Fruit fly (Drosophila melanogaster): Measurements from ENCODE around the gene CheA84a.
A peak's percentile ranks its signal among the peaks of the same experiment; 100 is the strongest.

Gene CheA84a

DNA sequence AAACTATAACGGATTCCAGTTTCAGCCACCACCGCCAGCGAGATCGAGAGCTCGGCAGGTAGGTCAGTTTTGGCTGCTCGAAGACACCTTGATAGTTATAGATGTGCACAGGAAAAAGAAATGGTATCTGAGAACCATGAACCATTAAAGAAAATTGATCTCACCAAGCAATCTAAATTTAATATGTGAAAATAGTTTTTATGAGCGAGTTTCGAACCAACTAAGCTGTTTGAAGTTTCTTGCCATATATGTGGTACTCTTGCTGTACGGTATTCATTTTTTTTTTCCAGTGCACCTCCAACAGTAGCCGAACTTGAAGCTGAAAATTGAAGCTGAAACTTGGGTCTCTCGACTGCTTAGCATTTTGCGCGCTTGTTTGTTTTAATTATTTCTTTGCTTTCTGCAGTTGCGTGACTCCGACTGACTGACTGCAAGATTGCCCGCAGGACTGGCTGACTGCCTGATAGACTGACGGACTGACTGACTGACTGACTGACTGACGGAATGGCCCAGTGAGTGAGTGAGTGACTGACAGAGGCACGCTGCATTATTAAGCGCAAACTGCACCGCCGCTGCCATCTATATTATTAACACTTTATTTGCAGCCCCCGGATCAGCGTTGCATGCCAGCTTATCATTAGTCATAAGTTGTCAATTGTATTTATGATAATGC is 33.0 kb downstream of the CheA84a start (continued):
- TF ChIP-seq stwl (tag; optimal IDR thresholded peaks at IDR 0.05) (no peak), NK7.1 (GFP tag; optimal IDR thresholded peaks at IDR 0.05) (no peak), dati (GFP tag; IDR thresholded peaks at IDR 0.05) (no peak), Dad (GFP tag; optimal IDR thresholded peaks at IDR 0.05) (no peak), CG10147 (GFP tag; optimal IDR thresholded peaks at IDR 0.05) (no peak), CG7271 (tag; optimal IDR thresholded peaks at IDR 0.05) (no peak), CG16779 (GFP tag; IDR thresholded peaks at IDR 0.05) (no peak), ap (GFP tag; IDR thresholded peaks at IDR 0.05) (no peak), CG9727 (GFP tag; optimal IDR thresholded peaks at IDR 0.05) (peak; percentile 59), slbo (GFP tag; IDR thresholded peaks at IDR 0.05) (peak; percentile 32; the same call in 1 of the 2 replicates), toy (GFP tag; IDR thresholded peaks at IDR 0.05) (no peak), ind (GFP tag; optimal IDR thresholded peaks at IDR 0.05) (peak; percentile 24), Doc2 (GFP tag; IDR thresholded peaks at IDR 0.05) (no peak), CG18764 (GFP tag; optimal IDR thresholded peaks at IDR 0.05) (no peak), TFAM (GFP tag; optimal IDR thresholded peaks at IDR 0.05) (no peak), CG4617 (GFP tag; optimal IDR thresholded peaks at IDR 0.05; ENCODE audit: borderline replicate concordance) (no peak), CG42726 (GFP tag; IDR thresholded peaks at IDR 0.05; ENCODE audit: partially characterized antibody) (no peak), sima (GFP tag; optimal IDR thresholded peaks at IDR 0.05) (no peak), salm (tag; optimal IDR thresholded peaks at IDR 0.05) (peak; percentile 36), CG15601 (tag; optimal IDR thresholded peaks at IDR 0.05) (no peak), Lpt (GFP tag; optimal IDR thresholded peaks at IDR 0.05) (no peak), CG34224 (GFP tag; IDR thresholded peaks at IDR 0.05; ENCODE audit: partially characterized antibody) (no peak), Pdp1 (GFP tag; optimal IDR thresholded peaks at IDR 0.05) (peak in 1 of 2 experiments; percentile 38), MBD-R2 (GFP tag; IDR thresholded peaks at IDR 0.05) (no peak), CG15011 (GFP tag; optimal IDR thresholded peaks at IDR 0.05) (no peak), CG8089 (GFP tag; optimal IDR thresholded peaks at IDR 0.05) (peak; percentile 35), eyg (GFP tag; optimal IDR thresholded peaks at IDR 0.05) (no peak), Spps (tag; optimal IDR thresholded peaks at IDR 0.05) (no peak), sc (optimal IDR thresholded peaks at IDR 0.05) (no peak), sc (GFP tag; optimal IDR thresholded peaks at IDR 0.05) (peak; percentile 19), CG11398 (GFP tag; optimal IDR thresholded peaks at IDR 0.05) (no peak), schlank (tag; optimal IDR thresholded peaks at IDR 0.05) (no peak), CG11696 (GFP tag; IDR thresholded peaks at IDR 0.05) (no peak), Asciz (GFP tag; optimal IDR thresholded peaks at IDR 0.05) (peak; percentile 55), Stat92E (GFP tag; optimal IDR thresholded peaks at IDR 0.05) (no peak), CG7963 (GFP tag; IDR thresholded peaks at IDR 0.05; ENCODE audit: partially characterized antibody) (no peak), br (optimal IDR thresholded peaks at IDR 0.05) (no peak), CG2889 (GFP tag; IDR thresholded peaks at IDR 0.05) (no peak), CHES-1-like (GFP tag; optimal IDR thresholded peaks at IDR 0.05) (no peak), eve (GFP tag; optimal IDR thresholded peaks at IDR 0.05) (no peak), emc (GFP tag; optimal IDR thresholded peaks at IDR 0.05) (no peak), seq (GFP tag; IDR thresholded peaks at IDR 0.05) (peak; percentile 50), sens-2 (GFP tag; IDR thresholded peaks at IDR 0.05) (0 out of 2 replicates have a peak, but pooled peaks have one; percentile 13), Dip3 (GFP tag; optimal IDR thresholded peaks at IDR 0.05) (no peak), CG15514 (GFP tag; optimal IDR thresholded peaks at IDR 0.05) (no peak), CG6765 (GFP tag; optimal IDR thresholded peaks at IDR 0.05) (no peak), inv (GFP tag; IDR thresholded peaks at IDR 0.05; ENCODE audit: partially characterized antibody) (no peak), CG9437 (GFP tag; optimal IDR thresholded peaks at IDR 0.05) (no peak), ac (GFP tag; optimal IDR thresholded peaks at IDR 0.05) (no peak), sna (GFP tag; IDR thresholded peaks at IDR 0.05; ENCODE audit: partially characterized antibody) (no peak), lbe (GFP tag; optimal IDR thresholded peaks at IDR 0.05) (no peak)
